Fruit fly (Drosophila melanogaster) whole organism, embryonic: ENCODE results near the gene Mfe2.

ENCODE experiments used
- Blimp-1 ChIP-seq: fragments of 200-800 bp; sonication (Bioruptor generic); optimal IDR thresholded peaks from 3 replicates; lab custom pipeline; 2018; ENCODE audit warnings: missing biosample characterization, missing genetic modification characterization, mild to moderate bottlenecking, moderate library complexity, missing genetic modification reagents
- CG10147 ChIP-seq: fragments of 200-800 bp; sonication (Bioruptor generic); optimal IDR thresholded peaks from 2 replicates; lab custom pipeline; 2019; ENCODE audit warnings: missing biosample characterization, mild to moderate bottlenecking, missing genetic modification characterization, moderate library complexity
- CG10321 ChIP-seq: fragments of 200-800 bp; sonication (Bioruptor generic); IDR thresholded peaks from 2 replicates; pipeline ENCODE4 v1.3.6; 2022; ENCODE audit warnings: missing biosample characterization, missing genetic modification characterization
- CG10565 ChIP-seq: fragments of 200-800 bp; sonication (Bioruptor generic); optimal IDR thresholded peaks from 3 replicates; lab custom pipeline; 2016; ENCODE audit warnings: missing biosample characterization, mild to moderate bottlenecking, missing genetic modification characterization
- CG10654 ChIP-seq: fragments of 200-800 bp; sonication (Bioruptor generic); optimal IDR thresholded peaks from 2 replicates; lab custom pipeline; 2016; ENCODE audit warnings: missing biosample characterization, missing genetic modification characterization
- CG11398 ChIP-seq: fragments of 200-800 bp; sonication (Bioruptor generic); optimal IDR thresholded peaks from 2 replicates; lab custom pipeline; 2016; ENCODE audit warnings: missing biosample characterization, missing genetic modification characterization
- CG12104 ChIP-seq: fragments of 200-800 bp; sonication (Bioruptor generic); optimal IDR thresholded peaks from 3 replicates; lab custom pipeline; 2016; ENCODE audit warnings: missing biosample characterization, missing genetic modification characterization
- CG12942 ChIP-seq: fragments of 200-800 bp; sonication (Bioruptor generic); optimal IDR thresholded peaks from 3 replicates; lab custom pipeline; 2016; ENCODE audit warnings: missing biosample characterization, missing genetic modification characterization
- CG14050 ChIP-seq: fragments of 200-800 bp; sonication (Bioruptor generic); IDR thresholded peaks from 3 replicates; pipeline ENCODE4 v1.3.6; 2022; ENCODE audit warnings: missing biosample characterization, missing genetic modification characterization
- CG14860 ChIP-seq: fragments of 200-800 bp; sonication (Bioruptor generic); IDR thresholded peaks from 3 replicates; pipeline ENCODE4 v1.3.6; 2022; ENCODE audit warnings: missing biosample characterization, missing genetic modification characterization; ENCODE audit not compliant: partially characterized antibody
- CG1602 ChIP-seq: fragments of 200-800 bp; sonication (Bioruptor generic); optimal IDR thresholded peaks from 3 replicates; lab custom pipeline; 2016; ENCODE audit warnings: missing biosample characterization, missing genetic modification characterization
- CG17612 ChIP-seq: fragments of 200-800 bp; sonication (Bioruptor generic); IDR thresholded peaks from 2 replicates; pipeline ENCODE4 v1.3.6; 2022; ENCODE audit warnings: missing biosample characterization, missing genetic modification characterization
- CG1792 ChIP-seq: fragments of 200-800 bp; sonication (Bioruptor generic); optimal IDR thresholded peaks from 2 replicates; lab custom pipeline; 2016; ENCODE audit warnings: missing biosample characterization, missing genetic modification characterization
- CG30403 ChIP-seq: fragments of 200-800 bp; sonication (Bioruptor generic); optimal IDR thresholded peaks from 3 replicates; lab custom pipeline; 2016; ENCODE audit warnings: missing biosample characterization, missing genetic modification characterization
- CG42726 ChIP-seq: fragments of 200-800 bp; sonication (Bioruptor generic); IDR thresholded peaks from 2 replicates; pipeline ENCODE4 v1.3.6; 2022; ENCODE audit warnings: missing biosample characterization, missing genetic modification characterization; ENCODE audit not compliant: partially characterized antibody
- CG4360 ChIP-seq: fragments of 200-800 bp; sonication (Bioruptor generic); IDR thresholded peaks from 2 replicates; pipeline ENCODE4 v1.3.6; 2022; ENCODE audit warnings: missing biosample characterization, missing genetic modification characterization
- CG5180 ChIP-seq: fragments of 200-800 bp; sonication (Bioruptor generic); optimal IDR thresholded peaks from 3 replicates; lab custom pipeline; 2017; ENCODE audit warnings: missing biosample characterization, missing genetic modification characterization, mild to moderate bottlenecking, moderate library complexity, missing genetic modification reagents
- CG5245 ChIP-seq: fragments of 200-800 bp; sonication (Bioruptor generic); optimal IDR thresholded peaks from 3 replicates; lab custom pipeline; 2016; ENCODE audit warnings: missing biosample characterization, missing genetic modification characterization
- CG7357 ChIP-seq: fragments of 200-800 bp; sonication (Bioruptor generic); IDR thresholded peaks from 3 replicates; pipeline ENCODE4 v1.3.6; 2022; ENCODE audit warnings: missing biosample characterization, missing genetic modification characterization
- CG7556 ChIP-seq: fragments of 200-800 bp; sonication (Bioruptor generic); optimal IDR thresholded peaks from 2 replicates; lab custom pipeline; 2017; ENCODE audit warnings: missing biosample characterization, mild to moderate bottlenecking, missing genetic modification characterization
- CG9609 ChIP-seq: fragments of 200-800 bp; sonication (Bioruptor generic); optimal IDR thresholded peaks from 3 replicates; lab custom pipeline; 2016; ENCODE audit warnings: missing biosample characterization, missing genetic modification characterization
- CG9932 ChIP-seq: fragments of 200-800 bp; sonication (Bioruptor generic); IDR thresholded peaks from 2 replicates; pipeline ENCODE4 v1.3.6; 2022; ENCODE audit warnings: missing biosample characterization, missing genetic modification characterization
- Dad ChIP-seq: fragments of 200-800 bp; sonication (Bioruptor generic); optimal IDR thresholded peaks from 3 replicates; lab custom pipeline; 2016; ENCODE audit warnings: missing biosample characterization, missing genetic modification characterization
- Deaf1 ChIP-seq: fragments of 200-800 bp; optimal IDR thresholded peaks from 3 replicates; lab custom pipeline; 2019; ENCODE audit warnings: missing biosample characterization, mild to moderate bottlenecking, missing genetic modification characterization, moderate library complexity
- Dfd ChIP-seq, 2 experiments: fragments of >200 bp; optimal IDR thresholded peaks; 2 replicates each; lab custom pipeline; 2017; ENCODE audit warnings: missing biosample characterization in 2 of 2, missing genetic modification characterization in 2 of 2
- Dip2 ChIP-seq: fragments of 200-800 bp; sonication (Bioruptor generic); IDR thresholded peaks from 2 replicates; pipeline ENCODE4 v1.3.6; 2022; ENCODE audit warnings: missing biosample characterization, missing genetic modification characterization
- E2f1 ChIP-seq: fragments of 200-800 bp; sonication (Bioruptor generic); IDR thresholded peaks from 2 replicates; pipeline ENCODE4 v1.3.6; 2022; ENCODE audit warnings: missing biosample characterization, missing genetic modification characterization
- E2f2 ChIP-seq: fragments of 200-800 bp; sonication (Bioruptor generic); IDR thresholded peaks from 2 replicates; pipeline ENCODE4 v1.3.6; 2022; ENCODE audit warnings: missing biosample characterization, missing genetic modification characterization
- Fer2 ChIP-seq: fragments of 200-800 bp; sonication (Bioruptor generic); optimal IDR thresholded peaks from 2 replicates; lab custom pipeline; 2018; ENCODE audit warnings: missing biosample characterization, mild to moderate bottlenecking, missing genetic modification characterization, moderate library complexity
- Kr ChIP-seq: fragments of 200-800 bp; sonication (Bioruptor generic); optimal IDR thresholded peaks from 2 replicates; lab custom pipeline; 2017; ENCODE audit warnings: missing biosample characterization, mild to moderate bottlenecking, missing genetic modification characterization
- MTF-1 ChIP-seq: fragments of 200-800 bp; sonication (Bioruptor generic); optimal IDR thresholded peaks from 2 replicates; lab custom pipeline; 2018; ENCODE audit warnings: missing biosample characterization, mild to moderate bottlenecking, missing genetic modification characterization, borderline replicate concordance
- Nf-YB ChIP-seq: fragments of 200-800 bp; sonication (Bioruptor generic); optimal IDR thresholded peaks from 3 replicates; lab custom pipeline; 2019; ENCODE audit warnings: missing biosample characterization, mild to moderate bottlenecking, missing genetic modification characterization, moderate library complexity
- Oli ChIP-seq: fragments of 200-800 bp; sonication (Bioruptor generic); optimal IDR thresholded peaks from 2 replicates; lab custom pipeline; 2018; ENCODE audit warnings: missing biosample characterization, mild to moderate bottlenecking, missing genetic modification characterization, moderate library complexity
- Sry-β ChIP-seq: fragments of 200-800 bp; sonication (Bioruptor generic); optimal IDR thresholded peaks from 2 replicates; lab custom pipeline; 2018; ENCODE audit warnings: missing biosample characterization, mild to moderate bottlenecking, missing genetic modification characterization, moderate library complexity
- Sry-δ ChIP-seq: fragments of 200-800 bp; sonication (Bioruptor generic); optimal IDR thresholded peaks from 2 replicates; lab custom pipeline; 2016; ENCODE audit warnings: missing biosample characterization, missing genetic modification characterization
- Usf ChIP-seq: fragments of 200-800 bp; sonication (Bioruptor generic); optimal IDR thresholded peaks from 2 replicates; lab custom pipeline; 2017; ENCODE audit warnings: missing genotype, missing biosample characterization, missing genetic modification characterization
- ac ChIP-seq: fragments of 200-800 bp; sonication (Bioruptor generic); optimal IDR thresholded peaks from 3 replicates; lab custom pipeline; 2017; ENCODE audit warnings: missing biosample characterization, mild to moderate bottlenecking, missing genetic modification characterization
- aop ChIP-seq: fragments of 200-800 bp; sonication (Bioruptor generic); IDR thresholded peaks from 2 replicates; pipeline ENCODE4 v1.3.6; 2022; ENCODE audit warnings: missing biosample characterization, missing genetic modification characterization
- ap ChIP-seq: fragments of 200-800 bp; sonication (Bioruptor generic); IDR thresholded peaks from 2 replicates; pipeline ENCODE4 v1.3.6; 2022; ENCODE audit warnings: missing biosample characterization, missing genetic modification characterization
- br ChIP-seq: fragments of >200 bp; optimal IDR thresholded peaks from 2 replicates; lab custom pipeline; 2017
- chn ChIP-seq: fragments of 200-800 bp; sonication (Bioruptor generic); optimal IDR thresholded peaks from 2 replicates; lab custom pipeline; 2016; ENCODE audit warnings: missing biosample characterization, missing genetic modification characterization
- crp ChIP-seq, 2 experiments: fragments of 200-800 bp; sonication (Bioruptor generic); optimal IDR thresholded peaks; 2 replicates in 1 of 2; 3 replicates in 1 of 2; lab custom pipeline; 2017; ENCODE audit warnings: missing biosample characterization in 2 of 2, missing genetic modification characterization in 2 of 2, mild to moderate bottlenecking in 1 of 2, moderate library complexity in 1 of 2
- fd64A ChIP-seq: fragments of 200-800 bp; sonication (Bioruptor generic); optimal IDR thresholded peaks from 3 replicates; lab custom pipeline; 2018; ENCODE audit warnings: missing biosample characterization, mild to moderate bottlenecking, missing genetic modification characterization
- fd96Cb ChIP-seq: fragments of 200-800 bp; sonication (Bioruptor generic); optimal IDR thresholded peaks from 2 replicates; lab custom pipeline; 2018; ENCODE audit warnings: missing biosample characterization, mild to moderate bottlenecking, missing genetic modification characterization, moderate library complexity
- jing ChIP-seq: fragments of 200-800 bp; sonication (Bioruptor generic); optimal IDR thresholded peaks from 2 replicates; lab custom pipeline; 2018; ENCODE audit warnings: missing biosample characterization, mild to moderate bottlenecking, missing genetic modification characterization
- lilli ChIP-seq: fragments of 200-800 bp; sonication (Bioruptor generic); optimal IDR thresholded peaks from 3 replicates; lab custom pipeline; 2016; ENCODE audit warnings: missing biosample characterization, missing genetic modification characterization
- onecut ChIP-seq: fragments of 200-800 bp; sonication (Bioruptor generic); IDR thresholded peaks from 2 replicates; pipeline ENCODE4 v1.3.6; 2022; ENCODE audit warnings: missing biosample characterization, missing genetic modification characterization
- phol ChIP-seq: fragments of 200-800 bp; sonication (Bioruptor generic); optimal IDR thresholded peaks from 3 replicates; lab custom pipeline; 2018; ENCODE audit warnings: missing biosample characterization, mild to moderate bottlenecking, missing genetic modification characterization, moderate library complexity
- ranshi ChIP-seq: fragments of 200-800 bp; sonication (Bioruptor generic); IDR thresholded peaks from 2 replicates; pipeline ENCODE4 v1.3.6; 2022; ENCODE audit warnings: missing biosample characterization, missing genetic modification characterization
- ssp ChIP-seq: fragments of 200-800 bp; sonication (Bioruptor generic); IDR thresholded peaks from 2 replicates; pipeline ENCODE4 v1.3.6; 2022; ENCODE audit warnings: missing biosample characterization, missing genetic modification characterization
- tin ChIP-seq: fragments of 200-800 bp; sonication (Bioruptor generic); optimal IDR thresholded peaks from 3 replicates; lab custom pipeline; 2016; ENCODE audit warnings: missing biosample characterization, missing genetic modification characterization
- tx ChIP-seq: fragments of 200-800 bp; sonication (Bioruptor generic); optimal IDR thresholded peaks from 2 replicates; lab custom pipeline; 2016; ENCODE audit warnings: missing biosample characterization, missing genetic modification characterization

The Mfe2 gene

DNA sequence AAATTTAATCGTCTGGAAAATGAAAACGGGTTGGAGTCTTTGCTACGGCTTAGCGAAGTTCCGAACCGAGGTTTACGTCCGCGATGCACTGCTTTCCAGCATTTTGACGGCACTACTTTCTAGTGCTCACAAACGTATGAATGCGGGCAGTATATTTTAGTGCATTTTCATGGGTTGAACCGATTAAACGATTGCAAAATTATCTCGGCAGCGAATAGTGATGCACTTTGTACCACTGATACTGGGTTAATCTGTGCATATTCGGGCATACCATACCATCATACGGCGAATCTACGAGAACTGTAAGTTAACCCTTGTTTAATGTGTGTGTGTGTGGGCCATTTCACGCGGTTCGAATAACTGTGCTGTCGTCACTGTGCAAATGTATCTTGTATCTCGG is at the start of gene Mfe2 (continued):
- peak; percentile 52; the same call in 1 of the 2 replicates for TF ChIP-seq ranshi (GFP tag; lab: Robert Waterston, UW)
- peak; percentile 51 for TF ChIP-seq Dad (GFP tag; lab: Kevin White, UChicago)
- TF ChIP-seq CG14860 (GFP tag; lab: Robert Waterston, UW): no peak
- no peak for TF ChIP-seq CG12104 (GFP tag; lab: Kevin White, UChicago)
- no peak for TF ChIP-seq Dfd (GFP tag; optimal IDR thresholded peaks at IDR 0.05; lab: Kevin White, UChicago)
- peak; percentile 51 for TF ChIP-seq tin (GFP tag; lab: Kevin White, UChicago)
- no peak for TF ChIP-seq Oli
- no peak for TF ChIP-seq fd64A
- TF ChIP-seq jing (GFP tag; lab: Kevin White, UChicago): no peak
- peak; percentile 63 for TF ChIP-seq lilli (GFP tag; lab: Kevin White, UChicago)
- peak; percentile 61 for TF ChIP-seq E2f2 (GFP tag; lab: Robert Waterston, UW)
- TF ChIP-seq CG10654: peak; percentile 29
- TF ChIP-seq chn: peak; percentile 44
- no peak for TF ChIP-seq CG10565 (GFP tag; lab: Kevin White, UChicago)
- TF ChIP-seq MTF-1: no peak
- TF ChIP-seq ap (GFP tag; lab: Robert Waterston, UW): no peak
- peak; percentile 19 for TF ChIP-seq CG5180 (GFP tag; lab: Kevin White, UChicago)
- no peak for TF ChIP-seq fd96Cb
- no peak for TF ChIP-seq CG4360 (GFP tag; lab: Robert Waterston, UW)
- TF ChIP-seq Dip2 (GFP tag; lab: Robert Waterston, UW): no peak
- TF ChIP-seq tx (GFP tag; lab: Kevin White, UChicago): peak; percentile 17
- peak; percentile 36 for TF ChIP-seq Deaf1 (tag; lab: Kevin White, UChicago)
- TF ChIP-seq ac (GFP tag; lab: Kevin White, UChicago): no peak
- peak; percentile 76 for TF ChIP-seq Sry-δ
- no peak for TF ChIP-seq br
- TF ChIP-seq CG42726 (GFP tag; lab: Robert Waterston, UW): peak; percentile 41; the same call in 1 of the 2 replicates
- peak; percentile 62 for TF ChIP-seq CG9609 (GFP tag; lab: Kevin White, UChicago)
- 0 out of 2 replicates have a peak, but pooled peaks have one; percentile 26 for TF ChIP-seq CG10321 (GFP tag; lab: Robert Waterston, UW)
- TF ChIP-seq Nf-YB (GFP tag; lab: Kevin White, UChicago): no peak
- peak; percentile 31 for TF ChIP-seq CG1792 (GFP tag; lab: Kevin White, UChicago)
- TF ChIP-seq CG7357: no peak
- peak; percentile 19 for TF ChIP-seq CG7556 (GFP tag; lab: Kevin White, UChicago)
- TF ChIP-seq Fer2 (tag; lab: Kevin White, UChicago): no peak
- TF ChIP-seq Blimp-1 (GFP tag; lab: Kevin White, UChicago): no peak
- TF ChIP-seq Usf (GFP tag; lab: Kevin White, UChicago): peak; percentile 32
- TF ChIP-seq CG12942: peak; percentile 17
- peak in 1 of 2 experiments; percentile 14 for TF ChIP-seq crp (GFP tag; optimal IDR thresholded peaks at IDR 0.05; lab: Kevin White, UChicago)
- no peak for TF ChIP-seq CG17612
- TF ChIP-seq CG10147 (GFP tag; lab: Kevin White, UChicago): peak; percentile 7
- TF ChIP-seq phol: peak; percentile 61
- TF ChIP-seq CG30403 (GFP tag; lab: Kevin White, UChicago): peak; percentile 55
- TF ChIP-seq aop (GFP tag; lab: Robert Waterston, UW): no peak
- no peak for TF ChIP-seq Sry-β (GFP tag; lab: Kevin White, UChicago)
- peak; percentile 35 for TF ChIP-seq CG5245
- no peak for TF ChIP-seq onecut (GFP tag; lab: Robert Waterston, UW)
- TF ChIP-seq CG11398 (GFP tag; lab: Kevin White, UChicago): peak; percentile 20
- TF ChIP-seq CG9932 (GFP tag; lab: Robert Waterston, UW): peak; percentile 84
- no peak for TF ChIP-seq Kr (GFP tag; lab: Kevin White, UChicago)
- no peak for TF ChIP-seq CG14050 (GFP tag; lab: Robert Waterston, UW)
- TF ChIP-seq CG1602 (GFP tag; lab: Kevin White, UChicago): peak; percentile 26
- TF ChIP-seq ssp (GFP tag; lab: Robert Waterston, UW): 0 out of 2 replicates have a peak, but pooled peaks have one; percentile 27
- no peak for TF ChIP-seq E2f1 (GFP tag; lab: Robert Waterston, UW)
